1 fruit fly cellular context compared by ENCODE assay signal in the genomic region with DNA sequence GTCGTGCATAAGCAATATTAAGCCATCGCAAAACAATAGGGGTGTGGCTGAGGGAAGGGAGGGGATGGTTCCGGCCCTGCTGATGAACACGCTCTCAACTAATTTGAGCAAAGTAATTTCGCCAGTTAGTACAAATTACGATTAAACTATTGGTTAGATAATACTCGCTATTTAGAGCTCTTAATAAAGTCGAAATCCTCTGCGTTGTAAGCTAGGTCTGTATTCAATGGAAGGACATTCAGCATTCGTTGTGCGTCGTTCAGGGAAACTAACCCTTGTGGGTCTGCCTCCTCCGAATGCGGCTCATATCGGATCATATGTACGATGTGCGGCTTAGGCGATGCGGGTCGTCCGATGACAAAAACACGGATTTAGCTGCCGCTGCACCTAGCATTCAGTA.
TF ChIP-seq lines count a peak whose summit lies in the region.

No protein-coding gene starts in this region.

TF ChIP-seq in whole organism, prepupa, 60 proteins besides CTCF, POLR2A, EP300 and RAD21 (continued from another document):
- TF ChIP-seq Ets21C (GFP tag; optimal IDR thresholded peaks at IDR 0.05; lab: Kevin White, UChicago) (no peak), CG6163 (GFP tag; IDR thresholded peaks at IDR 0.05; lab: Robert Waterston, UW) (peak; percentile 37; the same call in 2 of the 3 replicates), Met (GFP tag; optimal IDR thresholded peaks at IDR 0.05; lab: Kevin White, UChicago) (peak; percentile 11), Blimp-1 (GFP tag; optimal IDR thresholded peaks at IDR 0.05; lab: Kevin White, UChicago) (no peak), Ets96B (tag; optimal IDR thresholded peaks at IDR 0.05; lab: Kevin White, UChicago) (peak; percentile 60), esn (GFP tag; optimal IDR thresholded peaks at IDR 0.05; lab: Kevin White, UChicago) (no peak), CG3919 (GFP tag; optimal IDR thresholded peaks at IDR 0.05; lab: Kevin White, UChicago) (no peak), CG1621 (tag; optimal IDR thresholded peaks at IDR 0.05; lab: Kevin White, UChicago) (peak; percentile 42), net (GFP tag; optimal IDR thresholded peaks at IDR 0.05; lab: Kevin White, UChicago) (no peak), CG11902 (GFP tag; optimal IDR thresholded peaks at IDR 0.05; lab: Kevin White, UChicago) (no peak), CG10669 (GFP tag; optimal IDR thresholded peaks at IDR 0.05; lab: Kevin White, UChicago) (peak; percentile 58), CG3032 (tag; optimal IDR thresholded peaks at IDR 0.05; lab: Kevin White, UChicago) (peak; percentile 37), spab (GFP tag; optimal IDR thresholded peaks at IDR 0.05; lab: Kevin White, UChicago) (peak; percentile 19), Hr4 (GFP tag; optimal IDR thresholded peaks at IDR 0.05; lab: Kevin White, UChicago) (peak; percentile 0), acj6 (GFP tag; optimal IDR thresholded peaks at IDR 0.05; lab: Kevin White, UChicago) (peak; percentile 16), CG7368 (GFP tag; optimal IDR thresholded peaks at IDR 0.05; lab: Kevin White, UChicago) (no peak), Hr39 (GFP tag; optimal IDR thresholded peaks at IDR 0.05; lab: Kevin White, UChicago) (peak; percentile 22), eg (GFP tag; IDR thresholded peaks at IDR 0.05; lab: Robert Waterston, UW) (0 out of 3 replicates have a peak, but pooled peaks have one; percentile 9)
